Worm (Caenorhabditis elegans) whole organism, L4/young adult: ENCODE results near the gene tufm-1.

Experiments used
- W03F9.2 ChIP-seq: fragments of 150-350 bp; optimal IDR thresholded peaks from 2 replicates; lab custom pipeline; 2014; ENCODE audit warnings: missing biosample characterization, missing genetic modification characterization
- dao-5 ChIP-seq: sonication (generic microtip); optimal IDR thresholded peaks from 2 replicates; lab custom pipeline; 2016; ENCODE audit warnings: missing genotype, missing genetic modification characterization, moderate library complexity, missing compliant biosample characterization
- him-1 ChIP-seq: sonication (generic microtip); optimal IDR thresholded peaks from 2 replicates; lab custom pipeline; 2016; ENCODE audit warnings: missing genotype, missing genetic modification reagents, missing genetic modification characterization, missing compliant biosample characterization

ce11 chrIII:2780793-2781192 is 34.0 kb downstream of the tufm-1 start, which contains the start of gene Y71H2AM.6:
- TF ChIP-seq him-1 (no peak), dao-5 (tag; lab: Kevin White, UChicago) (no peak), W03F9.2 (peak; percentile 61)
